Worm (Caenorhabditis elegans) whole organism, L2 larva: ENCODE measurements around the gene T28C12.1.

Source experiments
- fos-1 ChIP-seq: fragments of 150-350 bp; optimal IDR thresholded peaks from 2 replicates; lab custom pipeline; 2014; ENCODE audit warnings: missing biosample characterization, missing genetic modification characterization
- nhr-10 ChIP-seq: sonication (generic microtip); optimal IDR thresholded peaks from 2 replicates; lab custom pipeline; 2017; ENCODE audit warnings: missing biosample characterization, missing genetic modification characterization
- nhr-237 ChIP-seq: fragments of 150-350 bp; optimal IDR thresholded peaks from 2 replicates; lab custom pipeline; 2014; ENCODE audit warnings: missing biosample characterization, missing genetic modification characterization
- ztf-4 ChIP-seq: fragments of 150-350 bp; optimal IDR thresholded peaks from 2 replicates; lab custom pipeline; 2014; ENCODE audit warnings: missing biosample characterization, missing genetic modification characterization

DNA sequence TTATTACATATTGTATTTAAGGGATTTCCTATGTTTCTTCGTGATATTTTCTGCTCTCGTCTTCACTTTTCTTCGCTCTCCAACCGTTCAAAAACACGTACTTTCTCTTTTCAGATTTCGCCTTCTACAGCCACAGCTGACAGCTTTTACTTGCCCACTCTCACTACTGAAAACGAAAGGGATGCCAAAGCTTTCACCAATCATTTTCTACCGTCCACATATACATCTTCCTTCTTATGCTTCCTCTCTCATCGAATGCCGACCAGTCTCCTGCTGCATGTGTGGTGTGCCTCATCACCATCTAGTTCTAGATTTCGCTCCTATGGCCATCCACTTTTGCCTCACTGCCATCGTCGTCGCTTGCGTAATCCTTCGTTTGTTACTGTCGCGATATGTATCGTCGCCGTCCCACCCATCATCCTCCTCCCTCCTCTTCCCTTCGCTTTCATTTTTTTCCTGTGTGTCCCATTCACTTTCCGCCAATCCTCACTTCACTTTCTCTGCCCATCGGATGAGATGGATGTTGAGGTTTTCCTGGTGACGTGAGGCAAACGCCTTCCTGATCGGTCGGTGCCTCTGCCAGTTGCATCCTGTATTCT, 21.6 kb downstream of the T28C12.1 start:
- TF ChIP-seq fos-1 (tag; lab: Kevin White, UChicago) (no peak), nhr-10 (no peak), nhr-237 (tag; lab: Kevin White, UChicago) (no peak), ztf-4 (tag; lab: Kevin White, UChicago) (no peak)
